Worm (Caenorhabditis elegans) whole organism, young adult: Measurements from ENCODE around the gene C46F11.4.

Source experiments
- C17E4.6 ChIP-seq: fragments of 200-800 bp; sonication (Bioruptor generic); IDR thresholded peaks from 2 replicates; pipeline ENCODE4 v1.3.6; 2022; ENCODE audit warnings: missing genetic modification reagents, missing genetic modification characterization, missing compliant biosample characterization
- D2030.7 ChIP-seq: fragments of 200-800 bp; sonication (Bioruptor generic); IDR thresholded peaks from 2 replicates; pipeline ENCODE4 v1.3.6; 2022; ENCODE audit warnings: missing genetic modification reagents, missing genetic modification characterization, missing compliant biosample characterization
- K11D2.4 ChIP-seq: fragments of 200-800 bp; sonication (Bioruptor generic); IDR thresholded peaks from 2 replicates; pipeline ENCODE4 v1.3.6; 2022; ENCODE audit warnings: missing genetic modification reagents, missing genetic modification characterization, missing compliant biosample characterization
- K12H6.12 ChIP-seq: fragments of 200-800 bp; sonication (Bioruptor generic); optimal IDR thresholded peaks from 2 replicates; lab custom pipeline; 2018; ENCODE audit warnings: mild to moderate bottlenecking, missing genetic modification characterization, missing compliant biosample characterization
- T26A5.8 ChIP-seq: sonication (generic microtip); optimal IDR thresholded peaks from 2 replicates; lab custom pipeline; 2016; ENCODE audit warnings: missing genetic modification characterization, missing compliant biosample characterization
- Y56A3A.18 ChIP-seq: fragments of 200-800 bp; sonication (Bioruptor generic); IDR thresholded peaks from 2 replicates; pipeline ENCODE4 v1.3.6; 2022; ENCODE audit warnings: missing genetic modification reagents, missing genetic modification characterization, missing compliant biosample characterization
- ama-1 ChIP-seq, 3 experiments: fragments of 150-350 bp in 1 of 3; sonication (generic microtip) in 2 of 3; optimal IDR thresholded peaks; 2 replicates each; lab custom pipeline; 2014 to 2018; ENCODE audit warnings: missing biosample characterization in 2 of 3, missing genetic modification characterization in 2 of 3, missing genetic modification reagents in 2 of 3
- attf-3 ChIP-seq: fragments of 200-800 bp; sonication (Bioruptor generic); conservative IDR thresholded peaks from 2 replicates; pipeline ENCODE4 v1.3.6; 2022; ENCODE audit warnings: missing genetic modification reagents, missing genetic modification characterization, missing compliant biosample characterization
- bed-2 ChIP-seq: fragments of 200-800 bp; sonication (Bioruptor generic); IDR thresholded peaks from 2 replicates; pipeline ENCODE4 v1.3.6; 2022; ENCODE audit warnings: missing genetic modification reagents, missing genetic modification characterization, missing compliant biosample characterization
- ccch-3 ChIP-seq: fragments of 200-800 bp; sonication (Bioruptor generic); optimal IDR thresholded peaks from 2 replicates; lab custom pipeline; 2018; ENCODE audit warnings: mild to moderate bottlenecking, missing genetic modification characterization, missing compliant biosample characterization
- cebp-1 ChIP-seq, 2 experiments: fragments of 200-800 bp in 1 of 2; sonication (Bioruptor generic) in 1 of 2; sonication (generic microtip) in 1 of 2; IDR thresholded peaks in 1 of 2; optimal IDR thresholded peaks in 1 of 2; 2 replicates each; pipeline versions ENCODE4 v1.3.6 to Lab custom; 2017 to 2022; ENCODE audit warnings: missing compliant biosample characterization in 2 of 2, missing genetic modification characterization in 2 of 2, mild to moderate bottlenecking in 1 of 2, missing genetic modification reagents in 1 of 2, moderate library complexity in 1 of 2
- ceh-100 ChIP-seq: fragments of 200-800 bp; sonication (Bioruptor generic); IDR thresholded peaks from 2 replicates; pipeline ENCODE4 v1.3.6; 2022; ENCODE audit warnings: missing genetic modification reagents, missing genetic modification characterization, missing compliant biosample characterization
- ceh-79 ChIP-seq: sonication (generic microtip); optimal IDR thresholded peaks from 2 replicates; lab custom pipeline; 2017; ENCODE audit warnings: mild to moderate bottlenecking, missing genetic modification characterization, missing compliant biosample characterization
- ceh-91 ChIP-seq: fragments of 200-800 bp; sonication (Bioruptor generic); IDR thresholded peaks from 2 replicates; pipeline ENCODE4 v1.3.6; 2022; ENCODE audit warnings: missing genetic modification reagents, missing genetic modification characterization, missing compliant biosample characterization
- dpff-1 ChIP-seq: sonication (generic microtip); optimal IDR thresholded peaks from 2 replicates; lab custom pipeline; 2017; ENCODE audit warnings: mild to moderate bottlenecking, missing genetic modification characterization, missing compliant biosample characterization
- egl-18 ChIP-seq: fragments of 200-800 bp; sonication (Bioruptor generic); IDR thresholded peaks from 2 replicates; pipeline ENCODE4 v1.3.6; 2022; ENCODE audit warnings: missing genetic modification reagents, missing genetic modification characterization, missing compliant biosample characterization
- egrh-3 ChIP-seq: fragments of 200-800 bp; sonication (Bioruptor generic); IDR thresholded peaks from 2 replicates; pipeline ENCODE4 v1.3.6; 2022; ENCODE audit warnings: missing genetic modification reagents, missing genetic modification characterization, missing compliant biosample characterization
- fkh-3 ChIP-seq: sonication (generic microtip); optimal IDR thresholded peaks from 2 replicates; lab custom pipeline; 2016; ENCODE audit warnings: mild to moderate bottlenecking, missing genetic modification characterization, missing compliant biosample characterization
- gei-17 ChIP-seq: fragments of 200-800 bp; sonication (Bioruptor generic); optimal IDR thresholded peaks from 2 replicates; lab custom pipeline; 2018; ENCODE audit warnings: mild to moderate bottlenecking, missing genetic modification characterization, missing compliant biosample characterization
- hmg-1.2 ChIP-seq: fragments of 200-800 bp; sonication (Bioruptor generic); IDR thresholded peaks from 2 replicates; pipeline ENCODE4 v1.3.6; 2022; ENCODE audit warnings: missing genetic modification reagents, missing genetic modification characterization, missing compliant biosample characterization
- let-607 ChIP-seq, 2 experiments: fragments of 200-800 bp in 1 of 2; sonication (Bioruptor generic) in 1 of 2; sonication (generic microtip) in 1 of 2; optimal IDR thresholded peaks; 2 replicates each; lab custom pipeline; 2016 to 2018; ENCODE audit warnings: mild to moderate bottlenecking in 2 of 2, missing compliant biosample characterization in 2 of 2, missing genetic modification characterization in 2 of 2, moderate library complexity in 2 of 2, missing genotype in 1 of 2
- lin-26 ChIP-seq: fragments of 200-800 bp; sonication (Bioruptor generic); IDR thresholded peaks from 2 replicates; pipeline ENCODE4 v1.3.6; 2022; ENCODE audit warnings: missing genetic modification reagents, missing genetic modification characterization, missing compliant biosample characterization
- lin-40 ChIP-seq: sonication (generic microtip); optimal IDR thresholded peaks from 2 replicates; lab custom pipeline; 2016; ENCODE audit warnings: missing genetic modification characterization, mild to moderate bottlenecking, missing compliant biosample characterization, missing genotype, missing genetic modification reagents
- lin-54 ChIP-seq: fragments of 200-800 bp; sonication (Bioruptor generic); optimal IDR thresholded peaks from 2 replicates; lab custom pipeline; 2018; ENCODE audit warnings: mild to moderate bottlenecking, missing genetic modification characterization, missing compliant biosample characterization
- lir-1 ChIP-seq: fragments of 200-800 bp; sonication (Bioruptor generic); conservative IDR thresholded peaks from 2 replicates; pipeline ENCODE4 v1.3.6; 2022; ENCODE audit warnings: missing genetic modification reagents, missing genetic modification characterization, missing compliant biosample characterization
- lsl-1 ChIP-seq: fragments of 200-800 bp; sonication (Bioruptor generic); optimal IDR thresholded peaks from 2 replicates; lab custom pipeline; 2018; ENCODE audit warnings: mild to moderate bottlenecking, missing genetic modification characterization, moderate library complexity, missing compliant biosample characterization
- mcd-1 ChIP-seq: fragments of 200-800 bp; sonication (Bioruptor generic); IDR thresholded peaks from 2 replicates; pipeline ENCODE4 v1.3.6; 2022; ENCODE audit warnings: missing genetic modification reagents, missing genetic modification characterization, missing compliant biosample characterization
- mxl-1 ChIP-seq: sonication (generic microtip); optimal IDR thresholded peaks from 2 replicates; lab custom pipeline; 2016; ENCODE audit warnings: missing genetic modification characterization, missing compliant biosample characterization
- nfya-2 ChIP-seq: fragments of 200-800 bp; sonication (Bioruptor generic); IDR thresholded peaks from 2 replicates; pipeline ENCODE4 v1.3.6; 2022; ENCODE audit warnings: missing genetic modification reagents, missing genetic modification characterization, missing compliant biosample characterization
- nfyb-1 ChIP-seq: fragments of 200-800 bp; sonication (Bioruptor generic); IDR thresholded peaks from 2 replicates; pipeline ENCODE4 v1.3.6; 2022; ENCODE audit warnings: missing genetic modification reagents, missing genetic modification characterization, missing compliant biosample characterization
- nhr-27 ChIP-seq: fragments of 200-800 bp; sonication (Bioruptor generic); optimal IDR thresholded peaks from 2 replicates; lab custom pipeline; 2018; ENCODE audit warnings: mild to moderate bottlenecking, missing genetic modification characterization, moderate library complexity, missing compliant biosample characterization
- somi-1 ChIP-seq: fragments of 200-800 bp; sonication (Bioruptor generic); optimal IDR thresholded peaks from 2 replicates; lab custom pipeline; 2018; ENCODE audit warnings: mild to moderate bottlenecking, missing genetic modification characterization, missing compliant biosample characterization
- sptf-2 ChIP-seq: fragments of 200-800 bp; sonication (Bioruptor generic); optimal IDR thresholded peaks from 2 replicates; lab custom pipeline; 2018; ENCODE audit warnings: mild to moderate bottlenecking, missing genetic modification characterization, missing compliant biosample characterization
- unc-130 ChIP-seq: sonication (generic microtip); optimal IDR thresholded peaks from 2 replicates; lab custom pipeline; 2016; ENCODE audit warnings: missing genetic modification reagents, missing genetic modification characterization, missing compliant biosample characterization
- zfh-2 ChIP-seq: fragments of 200-800 bp; sonication (Bioruptor generic); conservative IDR thresholded peaks from 2 replicates; pipeline ENCODE4 v1.3.6; 2022; ENCODE audit warnings: missing genetic modification reagents, missing genetic modification characterization, missing compliant biosample characterization
- ztf-18 ChIP-seq: sonication (generic microtip); optimal IDR thresholded peaks from 2 replicates; lab custom pipeline; 2016; ENCODE audit warnings: missing genotype, mild to moderate bottlenecking, missing genetic modification characterization, missing compliant biosample characterization
- ztf-28 ChIP-seq: fragments of 200-800 bp; sonication (Bioruptor generic); IDR thresholded peaks from 2 replicates; pipeline ENCODE4 v1.3.6; 2022; ENCODE audit warnings: missing genetic modification reagents, missing genetic modification characterization, missing compliant biosample characterization

The C46F11.4 gene

ce11 chrIII:3695398-3695797 is 31.3 kb upstream of the C46F11.4 start:
- TF ChIP-seq lin-40 (tag; lab: Kevin White, UChicago) (peak; percentile 31), mcd-1 (GFP tag; lab: Robert Waterston, UW) (peak; percentile 92), ceh-91 (GFP tag; lab: Robert Waterston, UW) (peak; percentile 50; the same call in 1 of the 2 replicates), let-607 (tag; optimal IDR thresholded peaks at IDR 0.05; lab: Kevin White, UChicago) (peak in 1 of 2 experiments; percentile 46), K11D2.4 (GFP tag; lab: Robert Waterston, UW) (peak; percentile 81), egrh-3 (GFP tag; lab: Robert Waterston, UW) (peak; percentile 50; the same call in 1 of the 2 replicates), nfyb-1 (GFP tag; lab: Robert Waterston, UW) (peak; percentile 78), lir-1 (GFP tag; lab: Robert Waterston, UW) (0 out of 2 replicates have a peak, but pooled peaks have one; percentile 27), C17E4.6 (GFP tag; lab: Robert Waterston, UW) (peak; percentile 55; the same call in 1 of the 2 replicates), Y56A3A.18 (GFP tag; lab: Robert Waterston, UW) (0 out of 2 replicates have a peak, but pooled peaks have one; percentile 28), ztf-18 (tag; lab: Kevin White, UChicago) (peak; percentile 88), hmg-1.2 (peak; percentile 93), ceh-100 (peak; percentile 62), attf-3 (GFP tag; lab: Robert Waterston, UW) (0 out of 2 replicates have a peak, but pooled peaks have one; percentile 31)
- TF ChIP-seq, all 124 proteins: peak for 14; not testable (repeated sequence) for 110

DNA sequence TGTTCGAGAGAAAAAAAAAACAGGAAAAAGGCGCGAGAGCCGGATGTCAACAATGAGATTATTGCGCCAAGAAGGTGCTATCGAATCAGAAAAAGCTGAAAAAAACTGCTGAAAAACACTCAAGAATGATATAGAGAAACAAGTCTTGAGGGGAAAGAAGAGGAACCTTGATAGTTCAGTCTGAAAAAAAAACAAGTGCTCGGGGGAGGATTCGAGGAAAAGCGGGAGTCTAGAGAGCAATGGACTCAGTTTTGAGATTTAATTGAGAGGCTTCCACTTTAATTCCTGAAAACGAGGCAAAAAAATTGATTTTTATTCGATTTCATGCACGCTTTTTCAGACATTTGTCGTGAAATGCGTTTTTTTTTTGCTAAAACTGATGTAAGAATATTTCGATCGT is 30.5 kb upstream of the C46F11.4 start, which contains the start of gene npr-15:
TSS of gene npr-15 (minus strand) at position 101 of the 400 bp plus-strand sequence.
- TF ChIP-seq sptf-2 (GFP tag; lab: Kevin White, UChicago) = no peak
- no peak for TF ChIP-seq ceh-79 (tag; lab: Kevin White, UChicago)
- no peak for TF ChIP-seq lin-26
- TF ChIP-seq ama-1 (optimal IDR thresholded peaks at IDR 0.05; lab: Kevin White, UChicago) = no peak
- no peak for TF ChIP-seq ama-1 (GFP tag; optimal IDR thresholded peaks at IDR 0.05; lab: Kevin White, UChicago)
- no peak for TF ChIP-seq unc-130 (GFP tag; lab: Kevin White, UChicago)
- TF ChIP-seq, all 124 proteins: peak for 0

- TF ChIP-seq ztf-28 (GFP tag; lab: Robert Waterston, UW) (no peak), somi-1 (no peak), zfh-2 (GFP tag; lab: Robert Waterston, UW) (no peak), D2030.7 (GFP tag; lab: Robert Waterston, UW) (no peak), fkh-3 (tag; lab: Kevin White, UChicago) (no peak), ccch-3 (GFP tag; lab: Kevin White, UChicago) (no peak), egl-18 (GFP tag; lab: Robert Waterston, UW) (no peak), lsl-1 (GFP tag; lab: Kevin White, UChicago) (no peak), K12H6.12 (tag; lab: Kevin White, UChicago) (no peak), mxl-1 (tag; lab: Kevin White, UChicago) (no peak), T26A5.8 (tag; lab: Kevin White, UChicago) (no peak), lin-54 (GFP tag; lab: Kevin White, UChicago) (no peak), nfya-2 (no peak), gei-17 (GFP tag; lab: Kevin White, UChicago) (no peak), nhr-27 (no peak), bed-2 (GFP tag; lab: Robert Waterston, UW) (no peak), dpff-1 (tag; lab: Kevin White, UChicago) (no peak), ceh-100 (no peak), cebp-1 (GFP tag; IDR thresholded peaks at IDR 0.05; lab: Robert Waterston, UW) (no peak), cebp-1 (tag; optimal IDR thresholded peaks at IDR 0.05; lab: Kevin White, UChicago) (no peak)
- TF ChIP-seq, all 124 proteins: peak for 0
Measured at ce11 chrIII:3692516-3692915, 28.4 kb upstream of the C46F11.4 start.
